Worm (Caenorhabditis elegans) whole organism, late embryonic: ENCODE results near the gene cyn-11.

Source experiments
- Y22D7AL.16 ChIP-seq: sonication (generic microtip); optimal IDR thresholded peaks from 2 replicates; lab custom pipeline; 2016; ENCODE audit warnings: missing genetic modification characterization, missing compliant biosample characterization
- dmd-4 ChIP-seq: sonication (generic microtip); optimal IDR thresholded peaks from 2 replicates; lab custom pipeline; 2016; ENCODE audit warnings: borderline replicate concordance, missing genetic modification characterization, missing compliant biosample characterization
- ets-4 ChIP-seq: sonication (generic microtip); optimal IDR thresholded peaks from 2 replicates; lab custom pipeline; 2016; ENCODE audit warnings: missing genetic modification characterization, missing compliant biosample characterization
- madf-2 ChIP-seq: sonication (generic microtip); optimal IDR thresholded peaks from 2 replicates; lab custom pipeline; 2017; ENCODE audit warnings: missing genetic modification characterization, missing compliant biosample characterization
- nhr-11 ChIP-seq: fragments of 150-350 bp; optimal IDR thresholded peaks from 2 replicates; lab custom pipeline; 2014; ENCODE audit warnings: missing biosample characterization, missing genetic modification characterization
- pha-4 ChIP-seq: fragments of 150-350 bp; optimal IDR thresholded peaks from 2 replicates; lab custom pipeline; 2018; ENCODE audit warnings: missing biosample characterization, missing genetic modification reagents, missing genetic modification characterization
- pros-1 ChIP-seq: fragments of 150-350 bp; optimal IDR thresholded peaks from 2 replicates; lab custom pipeline; 2014; ENCODE audit warnings: missing biosample characterization, missing genetic modification reagents, missing genetic modification characterization

DNA sequence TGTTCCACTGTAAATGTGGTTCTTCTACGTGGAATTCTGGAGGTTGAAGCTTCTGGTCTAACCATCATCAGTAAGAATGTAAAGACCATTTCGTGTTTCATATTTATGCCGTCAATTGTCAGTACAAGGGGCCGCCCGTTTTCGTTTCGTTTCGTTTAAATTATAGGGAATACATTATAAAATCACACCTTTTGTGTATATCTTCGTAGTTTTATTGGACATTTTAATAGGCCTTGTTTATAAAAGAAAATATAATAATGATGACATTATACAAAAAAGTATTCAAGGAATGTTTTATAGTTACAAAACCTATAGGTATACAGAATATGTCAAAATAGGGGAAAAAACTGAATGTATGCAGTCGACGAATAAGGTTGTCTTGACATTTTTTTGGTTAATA lies 12.4 kb downstream of the cyn-11 start, which contains the start of gene ceh-7:
- no peak for TF ChIP-seq Y22D7AL.16 (tag; lab: Kevin White, UChicago)
- TF ChIP-seq pros-1 (tag; lab: Kevin White, UChicago): no peak
- TF ChIP-seq nhr-11 (tag; lab: Kevin White, UChicago): no peak
- no peak for TF ChIP-seq pha-4 (tag; lab: Kevin White, UChicago)
- no peak for TF ChIP-seq ets-4 (tag; lab: Kevin White, UChicago)
- TF ChIP-seq madf-2: no peak
- no peak for TF ChIP-seq dmd-4
